2 fruit fly cellular contexts compared by ENCODE assay signal in the genomic region with DNA sequence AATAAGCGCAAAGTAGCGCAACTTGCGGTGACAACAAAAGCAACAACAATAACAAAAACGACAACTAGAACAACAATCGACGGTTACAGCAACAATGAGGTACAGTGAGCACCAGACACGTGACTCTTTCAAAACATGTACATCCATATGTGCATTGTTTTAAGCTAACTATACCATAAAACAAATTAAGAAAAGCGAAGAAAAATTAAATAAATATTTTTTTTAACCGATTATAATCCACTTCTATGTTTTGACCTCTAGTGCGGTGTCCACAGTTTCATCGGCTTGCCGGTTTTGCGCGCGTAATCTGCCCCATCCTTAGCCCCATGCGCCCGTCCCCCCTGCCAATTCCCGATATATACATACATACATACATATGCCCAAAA.
A peak's percentile ranks its signal among the peaks of the same experiment; 100 is the strongest.
TF ChIP-seq lines count a peak whose summit lies in the region.

No protein-coding gene starts in this region.

TF ChIP-seq in whole organism, embryonic, 481 proteins besides CTCF, POLR2A, EP300 and RAD21 (continued from another document and continues in another):
- peak; percentile 40 for TF ChIP-seq Dref (GFP tag; IDR thresholded peaks at IDR 0.05; lab: Robert Waterston, UW)
- peak; percentile 3 for TF ChIP-seq eyg (GFP tag; optimal IDR thresholded peaks at IDR 0.05; lab: Kevin White, UChicago)
- TF ChIP-seq CG6791 (GFP tag; IDR thresholded peaks at IDR 0.05; lab: Robert Waterston, UW; ENCODE audit: partially characterized antibody): no peak
- TF ChIP-seq CG7963 (GFP tag; IDR thresholded peaks at IDR 0.05; lab: Robert Waterston, UW; ENCODE audit: partially characterized antibody): no peak
- TF ChIP-seq Jarid2 (GFP tag; optimal IDR thresholded peaks at IDR 0.05; lab: Kevin White, UChicago): peak; percentile 67
- peak; percentile 38 for TF ChIP-seq fd64A (GFP tag; optimal IDR thresholded peaks at IDR 0.05; lab: Kevin White, UChicago)
- no peak for TF ChIP-seq CG9797 (GFP tag; optimal IDR thresholded peaks at IDR 0.05; lab: Kevin White, UChicago)
- TF ChIP-seq CG14667 (GFP tag; IDR thresholded peaks at IDR 0.05; lab: Robert Waterston, UW): peak; percentile 95
- peak; percentile 68 for TF ChIP-seq CG6254 (GFP tag; optimal IDR thresholded peaks at IDR 0.05; lab: Kevin White, UChicago)
- peak; percentile 84 for TF ChIP-seq org-1 (GFP tag; optimal IDR thresholded peaks at IDR 0.05; lab: Kevin White, UChicago)
- TF ChIP-seq sna (GFP tag; IDR thresholded peaks at IDR 0.05; lab: Robert Waterston, UW; ENCODE audit: partially characterized antibody): no peak
- peak; percentile 78 for TF ChIP-seq MTF-1 (GFP tag; optimal IDR thresholded peaks at IDR 0.05; lab: Kevin White, UChicago; ENCODE audit: borderline replicate concordance)
- TF ChIP-seq HmgZ (tag; optimal IDR thresholded peaks at IDR 0.05; lab: Kevin White, UChicago): peak; percentile 91
- TF ChIP-seq Max (GFP tag; optimal IDR thresholded peaks at IDR 0.05; lab: Kevin White, UChicago): peak; percentile 88
- peak; percentile 36 for TF ChIP-seq Sry-δ (GFP tag; optimal IDR thresholded peaks at IDR 0.05; lab: Kevin White, UChicago)
- TF ChIP-seq CG10366 (GFP tag; IDR thresholded peaks at IDR 0.05; lab: Robert Waterston, UW): peak; percentile 97
- peak; percentile 81 for TF ChIP-seq dati (GFP tag; IDR thresholded peaks at IDR 0.05; lab: Robert Waterston, UW)
- TF ChIP-seq CG17186 (GFP tag; optimal IDR thresholded peaks at IDR 0.05; lab: Kevin White, UChicago): peak; percentile 47
- TF ChIP-seq Hr78 (GFP tag; optimal IDR thresholded peaks at IDR 0.05; lab: Kevin White, UChicago): no peak
- peak; percentile 91 for TF ChIP-seq CG13775 (GFP tag; optimal IDR thresholded peaks at IDR 0.05; lab: Kevin White, UChicago)
- no peak for TF ChIP-seq CG13287 (GFP tag; IDR thresholded peaks at IDR 0.05; lab: Robert Waterston, UW; ENCODE audit: partially characterized antibody)
- no peak for TF ChIP-seq zen2 (GFP tag; IDR thresholded peaks at IDR 0.05; lab: Robert Waterston, UW; ENCODE audit: partially characterized antibody)
- peak; percentile 90 for TF ChIP-seq CG1603 (tag; optimal IDR thresholded peaks at IDR 0.05; lab: Kevin White, UChicago)
- TF ChIP-seq Myb (GFP tag; optimal IDR thresholded peaks at IDR 0.05; lab: Kevin White, UChicago): peak; percentile 70
- TF ChIP-seq dmrt99B (tag; optimal IDR thresholded peaks at IDR 0.05; lab: Kevin White, UChicago): peak; percentile 90
- TF ChIP-seq Lhr (GFP tag; optimal IDR thresholded peaks at IDR 0.05; lab: Kevin White, UChicago): peak; percentile 44
- no peak for TF ChIP-seq wek (GFP tag; optimal IDR thresholded peaks at IDR 0.05; lab: Kevin White, UChicago)
- TF ChIP-seq crc (GFP tag; optimal IDR thresholded peaks at IDR 0.05; lab: Kevin White, UChicago): peak; percentile 54
- TF ChIP-seq pita (GFP tag; optimal IDR thresholded peaks at IDR 0.05; lab: Kevin White, UChicago): no peak
- peak; percentile 70 for TF ChIP-seq CG10267 (tag; optimal IDR thresholded peaks at IDR 0.05; lab: Kevin White, UChicago)
- peak; percentile 88 for TF ChIP-seq NfI (GFP tag; optimal IDR thresholded peaks at IDR 0.05; lab: Kevin White, UChicago)
- TF ChIP-seq esg (GFP tag; conservative IDR thresholded peaks at IDR 0.05; lab: Robert Waterston, UW): peak; percentile 93
- peak; percentile 95 for TF ChIP-seq ind (GFP tag; optimal IDR thresholded peaks at IDR 0.05; lab: Kevin White, UChicago)
- TF ChIP-seq CG31388 (GFP tag; optimal IDR thresholded peaks at IDR 0.05; lab: Kevin White, UChicago): peak; percentile 76
- peak; percentile 96 for TF ChIP-seq CG16779 (GFP tag; IDR thresholded peaks at IDR 0.05; lab: Robert Waterston, UW)
- no peak; the same call in 1 of the 2 replicates for TF ChIP-seq Gsc (GFP tag; IDR thresholded peaks at IDR 0.05; lab: Robert Waterston, UW)
- TF ChIP-seq CG15601 (tag; optimal IDR thresholded peaks at IDR 0.05; lab: Kevin White, UChicago): peak; percentile 75
- TF ChIP-seq CG7372 (GFP tag; IDR thresholded peaks at IDR 0.05; lab: Robert Waterston, UW): peak; percentile 96
- TF ChIP-seq CG14014 (GFP tag; IDR thresholded peaks at IDR 0.05; lab: Robert Waterston, UW): peak; percentile 96
- TF ChIP-seq Meics (GFP tag; optimal IDR thresholded peaks at IDR 0.05; lab: Kevin White, UChicago): peak; percentile 95
- TF ChIP-seq pfk (GFP tag; optimal IDR thresholded peaks at IDR 0.05; lab: Kevin White, UChicago): no peak
- TF ChIP-seq fu2 (GFP tag; optimal IDR thresholded peaks at IDR 0.05; lab: Kevin White, UChicago): peak; percentile 82
- TF ChIP-seq sd (tag; optimal IDR thresholded peaks at IDR 0.05; lab: Kevin White, UChicago): no peak
- TF ChIP-seq BEAF-32 (GFP tag; optimal IDR thresholded peaks at IDR 0.05; lab: Kevin White, UChicago): peak; percentile 13
- TF ChIP-seq CG18476 (GFP tag; optimal IDR thresholded peaks at IDR 0.05; lab: Kevin White, UChicago): peak; percentile 86
- TF ChIP-seq twi (tag; optimal IDR thresholded peaks at IDR 0.05; lab: Kevin White, UChicago): peak; percentile 57
- TF ChIP-seq CG10147 (GFP tag; optimal IDR thresholded peaks at IDR 0.05; lab: Kevin White, UChicago): peak; percentile 92
- peak; percentile 83 for TF ChIP-seq CG1024 (GFP tag; IDR thresholded peaks at IDR 0.05; lab: Robert Waterston, UW)
- peak; percentile 84 for TF ChIP-seq CG6813 (GFP tag; optimal IDR thresholded peaks at IDR 0.05; lab: Kevin White, UChicago)
- TF ChIP-seq CG3065 (GFP tag; optimal IDR thresholded peaks at IDR 0.05; lab: Kevin White, UChicago): peak; percentile 57
- peak; percentile 63 for TF ChIP-seq Deaf1 (tag; optimal IDR thresholded peaks at IDR 0.05; lab: Kevin White, UChicago)
- TF ChIP-seq CG2712 (tag; optimal IDR thresholded peaks at IDR 0.05; lab: Kevin White, UChicago): peak; percentile 88
- peak; percentile 94 for TF ChIP-seq CG2889 (GFP tag; IDR thresholded peaks at IDR 0.05; lab: Robert Waterston, UW)
- peak; percentile 98 for TF ChIP-seq Rfx (GFP tag; IDR thresholded peaks at IDR 0.05; lab: Robert Waterston, UW)
- TF ChIP-seq cato (GFP tag; optimal IDR thresholded peaks at IDR 0.05; lab: Kevin White, UChicago; ENCODE audit: borderline replicate concordance): peak; percentile 58
- no peak for TF ChIP-seq pan (optimal IDR thresholded peaks at IDR 0.05; lab: Kevin White, UChicago)
- TF ChIP-seq pan (GFP tag; optimal IDR thresholded peaks at IDR 0.05 in 1 of 2, IDR thresholded peaks at IDR 0.05 in 1 of 2): peak in 1 of 2 experiments; percentile 97
- peak; percentile 83 for TF ChIP-seq ATbp (GFP tag; optimal IDR thresholded peaks at IDR 0.05; lab: Kevin White, UChicago)
- no peak for TF ChIP-seq crol (GFP tag; IDR thresholded peaks at IDR 0.05; lab: Robert Waterston, UW)
- TF ChIP-seq nerfin-2 (GFP tag; IDR thresholded peaks at IDR 0.05; lab: Robert Waterston, UW; ENCODE audit: partially characterized antibody): no peak
- peak; percentile 93 for TF ChIP-seq pho (GFP tag; optimal IDR thresholded peaks at IDR 0.05; lab: Kevin White, UChicago)
- TF ChIP-seq z (GFP tag; IDR thresholded peaks at IDR 0.05; lab: Robert Waterston, UW): 0 out of 3 replicates have a peak, but pooled peaks have one; percentile 46

TF ChIP-seq in whole organism, prepupa, 60 proteins besides CTCF, POLR2A, EP300 and RAD21 (continued from another document):
- peak; percentile 98 for TF ChIP-seq pdm3 (GFP tag; optimal IDR thresholded peaks at IDR 0.05; lab: Kevin White, UChicago)
- peak; percentile 99 for TF ChIP-seq CG8119 (GFP tag; IDR thresholded peaks at IDR 0.05; lab: Robert Waterston, UW)
- peak; percentile 99 for TF ChIP-seq Eip78C (GFP tag; lab: Kevin White, UChicago)
- peak; percentile 97 for TF ChIP-seq CG6808 (GFP tag; optimal IDR thresholded peaks at IDR 0.05; lab: Kevin White, UChicago)
- peak; percentile 97 for TF ChIP-seq CG7368 (GFP tag; optimal IDR thresholded peaks at IDR 0.05; lab: Kevin White, UChicago)
- peak; percentile 41 for TF ChIP-seq CG6854 (GFP tag; optimal IDR thresholded peaks at IDR 0.05; lab: Kevin White, UChicago)
- TF ChIP-seq eg (GFP tag; IDR thresholded peaks at IDR 0.05; lab: Robert Waterston, UW): peak; percentile 99
- peak; percentile 98 for TF ChIP-seq CG8632 (GFP tag; optimal IDR thresholded peaks at IDR 0.05; lab: Kevin White, UChicago)
- TF ChIP-seq esn (GFP tag; optimal IDR thresholded peaks at IDR 0.05; lab: Kevin White, UChicago): peak; percentile 97
- peak; percentile 99 for TF ChIP-seq CG11762 (GFP tag; optimal IDR thresholded peaks at IDR 0.05; lab: Kevin White, UChicago; ENCODE audit: insufficient read depth)
- peak; percentile 96 for TF ChIP-seq Sox14 (GFP tag; optimal IDR thresholded peaks at IDR 0.05; lab: Kevin White, UChicago)
